Worm (Caenorhabditis elegans) whole organism, late embryonic: ENCODE data around the gene lips-2.

Source experiments
- K02D7.2 ChIP-seq: sonication (generic microtip); optimal IDR thresholded peaks from 2 replicates; lab custom pipeline; 2017; ENCODE audit warnings: mild to moderate bottlenecking, missing genetic modification characterization, missing compliant biosample characterization
- Y22D7AL.16 ChIP-seq: sonication (generic microtip); optimal IDR thresholded peaks from 2 replicates; lab custom pipeline; 2016; ENCODE audit warnings: missing genetic modification characterization, missing compliant biosample characterization
- ceh-18 ChIP-seq: sonication (generic microtip); optimal IDR thresholded peaks from 2 replicates; lab custom pipeline; 2016; ENCODE audit warnings: missing genetic modification characterization, missing compliant biosample characterization
- ceh-34 ChIP-seq: sonication (generic microtip); optimal IDR thresholded peaks from 2 replicates; lab custom pipeline; 2016; ENCODE audit warnings: mild to moderate bottlenecking, missing genetic modification characterization, missing compliant biosample characterization
- ceh-48 ChIP-seq: sonication (generic microtip); optimal IDR thresholded peaks from 2 replicates; lab custom pipeline; 2016; ENCODE audit warnings: missing genetic modification characterization, inconsistent platforms, missing compliant biosample characterization
- ceh-6 ChIP-seq: fragments of 200-800 bp; sonication (Bioruptor generic); optimal IDR thresholded peaks from 2 replicates; lab custom pipeline; 2018; ENCODE audit warnings: mild to moderate bottlenecking, missing genetic modification characterization, missing compliant biosample characterization
- ceh-9 ChIP-seq: sonication (generic microtip); optimal IDR thresholded peaks from 2 replicates; lab custom pipeline; 2016; ENCODE audit warnings: mild to moderate bottlenecking, missing genetic modification characterization, inconsistent platforms, missing compliant biosample characterization
- elt-4 ChIP-seq: sonication (generic microtip); optimal IDR thresholded peaks from 2 replicates; lab custom pipeline; 2016; ENCODE audit warnings: missing genetic modification characterization, missing compliant biosample characterization
- ets-4 ChIP-seq: sonication (generic microtip); optimal IDR thresholded peaks from 2 replicates; lab custom pipeline; 2016; ENCODE audit warnings: missing genetic modification characterization, missing compliant biosample characterization
- eyg-1 ChIP-seq: sonication (generic microtip); optimal IDR thresholded peaks from 2 replicates; lab custom pipeline; 2016; ENCODE audit warnings: missing genotype, missing genetic modification characterization, missing compliant biosample characterization
- gmeb-2 ChIP-seq: sonication (generic microtip); optimal IDR thresholded peaks from 2 replicates; lab custom pipeline; 2016; ENCODE audit warnings: missing genetic modification characterization, inconsistent platforms, missing compliant biosample characterization
- hlh-6 ChIP-seq: sonication (generic microtip); optimal IDR thresholded peaks from 2 replicates; lab custom pipeline; 2016; ENCODE audit warnings: missing genotype, missing genetic modification characterization, missing compliant biosample characterization
- hlh-8 ChIP-seq: sonication (generic microtip); optimal IDR thresholded peaks from 2 replicates; lab custom pipeline; 2016; ENCODE audit warnings: missing genotype, missing genetic modification characterization, missing compliant biosample characterization
- lin-11 ChIP-seq: fragments of 200-800 bp; sonication (Bioruptor generic); optimal IDR thresholded peaks from 2 replicates; lab custom pipeline; 2018; ENCODE audit warnings: mild to moderate bottlenecking, missing genetic modification characterization, missing compliant biosample characterization
- madf-2 ChIP-seq: sonication (generic microtip); optimal IDR thresholded peaks from 2 replicates; lab custom pipeline; 2017; ENCODE audit warnings: missing genetic modification characterization, missing compliant biosample characterization
- nhr-11 ChIP-seq: fragments of 150-350 bp; optimal IDR thresholded peaks from 2 replicates; lab custom pipeline; 2014; ENCODE audit warnings: missing biosample characterization, missing genetic modification characterization
- npax-4 ChIP-seq: sonication (generic microtip); optimal IDR thresholded peaks from 2 replicates; lab custom pipeline; 2016; ENCODE audit warnings: missing genetic modification characterization, missing compliant biosample characterization
- odd-2 ChIP-seq: sonication (generic microtip); optimal IDR thresholded peaks from 2 replicates; lab custom pipeline; 2017; ENCODE audit warnings: antibody characterized with exemption, mild to moderate bottlenecking, missing genetic modification characterization, missing compliant biosample characterization
- pag-3 ChIP-seq: sonication (generic microtip); optimal IDR thresholded peaks from 2 replicates; lab custom pipeline; 2016; ENCODE audit warnings: missing compliant biosample characterization, missing genetic modification characterization, borderline replicate concordance
- pax-1 ChIP-seq: fragments of 150-350 bp; optimal IDR thresholded peaks from 2 replicates; lab custom pipeline; 2014; ENCODE audit warnings: missing biosample characterization, missing genetic modification characterization
- pha-4 ChIP-seq: fragments of 150-350 bp; optimal IDR thresholded peaks from 2 replicates; lab custom pipeline; 2018; ENCODE audit warnings: missing biosample characterization, missing genetic modification reagents, missing genetic modification characterization
- sdc-2 ChIP-seq: sonication (generic microtip); optimal IDR thresholded peaks from 2 replicates; lab custom pipeline; 2016; ENCODE audit warnings: missing genotype, missing genetic modification characterization, missing compliant biosample characterization
- sox-2 ChIP-seq: fragments of 200-800 bp; sonication (Bioruptor generic); IDR thresholded peaks from 2 replicates; pipeline ENCODE4 v1.3.6; 2022; ENCODE audit warnings: missing genetic modification reagents, missing genetic modification characterization, missing compliant biosample characterization
- syd-9 ChIP-seq: sonication (generic microtip); optimal IDR thresholded peaks from 2 replicates; lab custom pipeline; 2016; ENCODE audit warnings: mild to moderate bottlenecking, missing genetic modification characterization, moderate library complexity, missing compliant biosample characterization
- ttx-3 ChIP-seq: sonication (generic microtip); optimal IDR thresholded peaks from 2 replicates; lab custom pipeline; 2016; ENCODE audit warnings: missing genetic modification reagents, missing genetic modification characterization, missing compliant biosample characterization
- unc-42 ChIP-seq: sonication (generic microtip); optimal IDR thresholded peaks from 2 replicates; lab custom pipeline; 2016; ENCODE audit warnings: missing genotype, missing genetic modification characterization, missing compliant biosample characterization
- unc-86 ChIP-seq: sonication (generic microtip); optimal IDR thresholded peaks from 2 replicates; lab custom pipeline; 2016; ENCODE audit warnings: missing genetic modification characterization, missing compliant biosample characterization
- zip-5 ChIP-seq: sonication (generic microtip); optimal IDR thresholded peaks from 2 replicates; lab custom pipeline; 2016; ENCODE audit warnings: missing genetic modification characterization, missing compliant biosample characterization

lips-2 gene

ce11 chrX:12328676-12329075, 43.1 kb downstream of the lips-2 start, which contains the start of gene srd-45:
Gene srd-45, plus strand, starts transcription at chrX:12328976.
- TF ChIP-seq zip-5 (tag; lab: Kevin White, UChicago) (no peak), madf-2 (tag; lab: Kevin White, UChicago) (no peak), sox-2 (GFP tag; lab: Robert Waterston, UW) (no peak), pax-1 (tag; lab: Kevin White, UChicago) (no peak), K02D7.2 (no peak), syd-9 (no peak)

DNA sequence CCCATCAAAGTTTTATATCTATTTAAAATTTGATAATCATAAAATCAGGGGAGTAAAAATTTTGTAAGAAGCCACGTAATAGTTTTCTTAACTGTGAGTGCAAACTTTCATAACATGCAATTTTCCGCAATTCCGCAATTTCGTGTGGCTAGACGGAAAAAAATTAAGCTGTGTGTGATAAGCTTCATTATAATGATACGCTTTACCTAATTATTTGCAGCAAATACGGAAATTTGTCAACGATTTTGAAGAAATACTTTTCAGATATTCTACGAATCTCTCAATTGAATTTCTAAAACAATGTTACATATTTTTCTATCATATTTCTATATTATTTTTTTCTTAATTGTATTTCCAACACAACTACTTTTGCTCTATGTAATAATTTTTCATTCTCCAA, 46.2 kb downstream of the lips-2 start, which contains the start of gene srd-46:
srd-46 (plus strand) TSS at position 301 of the 400 bp plus-strand sequence.
- TF ChIP-seq madf-2 (tag; lab: Kevin White, UChicago) = no peak
- no peak for TF ChIP-seq pha-4 (tag; lab: Kevin White, UChicago)
- no peak for TF ChIP-seq ets-4 (tag; lab: Kevin White, UChicago)
- no peak for TF ChIP-seq ceh-6
- TF ChIP-seq lin-11 (tag; lab: Kevin White, UChicago) = no peak
- no peak for TF ChIP-seq syd-9
- TF ChIP-seq hlh-8 (tag; lab: Kevin White, UChicago) = no peak
- TF ChIP-seq unc-86 = no peak
- TF ChIP-seq eyg-1 (tag; lab: Kevin White, UChicago) = no peak
- TF ChIP-seq nhr-11 (tag; lab: Kevin White, UChicago) = no peak
- no peak for TF ChIP-seq ceh-34 (tag; lab: Kevin White, UChicago)
- TF ChIP-seq hlh-6 = no peak
- TF ChIP-seq K02D7.2 = no peak
- TF ChIP-seq sdc-2 (tag; lab: Kevin White, UChicago) = no peak
- TF ChIP-seq ceh-9 (tag; lab: Kevin White, UChicago) = no peak
- no peak for TF ChIP-seq sox-2 (GFP tag; lab: Robert Waterston, UW)
- TF ChIP-seq npax-4 (tag; lab: Kevin White, UChicago) = no peak
- no peak for TF ChIP-seq ttx-3 (tag; lab: Kevin White, UChicago)
- no peak for TF ChIP-seq elt-4 (tag; lab: Kevin White, UChicago)
- TF ChIP-seq, all 69 proteins: peak for 0

ce11 chrX:12333479-12333878, 47.9 kb downstream of the lips-2 start, which contains the start of gene srd-47:
Gene srd-47, plus strand, starts transcription at chrX:12333642.
- no peak for TF ChIP-seq Y22D7AL.16 (tag; lab: Kevin White, UChicago)
- no peak for TF ChIP-seq hlh-8 (tag; lab: Kevin White, UChicago)
- no peak for TF ChIP-seq lin-11 (tag; lab: Kevin White, UChicago)
- TF ChIP-seq pag-3 (tag; lab: Kevin White, UChicago) = no peak
- TF ChIP-seq ceh-18 (tag; lab: Kevin White, UChicago) = no peak
- no peak for TF ChIP-seq elt-4 (tag; lab: Kevin White, UChicago)

ce11 chrX:12335808-12336207, 50.2 kb downstream of the lips-2 start, which contains the start of gene srd-48:
Gene srd-48, plus strand, starts transcription at chrX:12336108.
- TF ChIP-seq pax-1 (tag; lab: Kevin White, UChicago) = no peak
- TF ChIP-seq gmeb-2 (tag; lab: Kevin White, UChicago) = no peak
- no peak for TF ChIP-seq unc-42 (tag; lab: Kevin White, UChicago)
- no peak for TF ChIP-seq hlh-8 (tag; lab: Kevin White, UChicago)
- TF ChIP-seq odd-2 (tag; lab: Kevin White, UChicago) = no peak
- no peak for TF ChIP-seq ceh-48
- no peak for TF ChIP-seq npax-4 (tag; lab: Kevin White, UChicago)
- TF ChIP-seq Y22D7AL.16 (tag; lab: Kevin White, UChicago) = no peak
- no peak for TF ChIP-seq elt-4 (tag; lab: Kevin White, UChicago)
